Worm (Caenorhabditis elegans) whole organism, late embryonic: ENCODE measurements around the gene rsks-1.
A peak's percentile ranks its signal among the peaks of the same experiment; 100 is the strongest.

ENCODE experiments used
- T23F11.4 ChIP-seq: fragments of 200-800 bp; sonication (Bioruptor generic); optimal IDR thresholded peaks from 2 replicates; lab custom pipeline; 2018; ENCODE audit warnings: mild to moderate bottlenecking, missing genetic modification characterization, missing compliant biosample characterization
- Y22D7AL.16 ChIP-seq: sonication (generic microtip); optimal IDR thresholded peaks from 2 replicates; lab custom pipeline; 2016; ENCODE audit warnings: missing genetic modification characterization, missing compliant biosample characterization
- ahr-1 ChIP-seq: sonication (generic microtip); optimal IDR thresholded peaks from 2 replicates; lab custom pipeline; 2016; ENCODE audit warnings: missing genetic modification characterization, missing compliant biosample characterization
- ceh-22 ChIP-seq: sonication (generic microtip); optimal IDR thresholded peaks from 2 replicates; lab custom pipeline; 2017; ENCODE audit warnings: missing biosample characterization, missing genetic modification characterization
- ceh-24 ChIP-seq: sonication (generic microtip); optimal IDR thresholded peaks from 2 replicates; lab custom pipeline; 2016; ENCODE audit warnings: mild to moderate bottlenecking, missing genetic modification characterization, missing compliant biosample characterization
- ceh-31 ChIP-seq: sonication (generic microtip); optimal IDR thresholded peaks from 2 replicates; lab custom pipeline; 2016; ENCODE audit warnings: missing genetic modification characterization, missing compliant biosample characterization
- ceh-34 ChIP-seq: sonication (generic microtip); optimal IDR thresholded peaks from 2 replicates; lab custom pipeline; 2016; ENCODE audit warnings: mild to moderate bottlenecking, missing genetic modification characterization, missing compliant biosample characterization
- ceh-45 ChIP-seq: fragments of 200-800 bp; sonication (Bioruptor generic); IDR thresholded peaks from 2 replicates; pipeline ENCODE4 v1.3.6; 2022; ENCODE audit warnings: missing genetic modification reagents, missing genetic modification characterization, missing compliant biosample characterization
- ceh-48 ChIP-seq: sonication (generic microtip); optimal IDR thresholded peaks from 2 replicates; lab custom pipeline; 2016; ENCODE audit warnings: missing genetic modification characterization, inconsistent platforms, missing compliant biosample characterization
- ceh-6 ChIP-seq: fragments of 200-800 bp; sonication (Bioruptor generic); optimal IDR thresholded peaks from 2 replicates; lab custom pipeline; 2018; ENCODE audit warnings: mild to moderate bottlenecking, missing genetic modification characterization, missing compliant biosample characterization
- ceh-9 ChIP-seq: sonication (generic microtip); optimal IDR thresholded peaks from 2 replicates; lab custom pipeline; 2016; ENCODE audit warnings: mild to moderate bottlenecking, missing genetic modification characterization, inconsistent platforms, missing compliant biosample characterization
- dmd-4 ChIP-seq: sonication (generic microtip); optimal IDR thresholded peaks from 2 replicates; lab custom pipeline; 2016; ENCODE audit warnings: borderline replicate concordance, missing genetic modification characterization, missing compliant biosample characterization
- dve-1 ChIP-seq: sonication (generic microtip); optimal IDR thresholded peaks from 2 replicates; lab custom pipeline; 2017; ENCODE audit warnings: antibody characterized with exemption, mild to moderate bottlenecking, missing genetic modification characterization, missing compliant biosample characterization
- elt-2 ChIP-seq: sonication (generic microtip); optimal IDR thresholded peaks from 2 replicates; lab custom pipeline; 2016; ENCODE audit warnings: missing genetic modification reagents, missing genetic modification characterization, missing compliant biosample characterization
- elt-4 ChIP-seq: sonication (generic microtip); optimal IDR thresholded peaks from 2 replicates; lab custom pipeline; 2016; ENCODE audit warnings: missing genetic modification characterization, missing compliant biosample characterization
- fax-1 ChIP-seq: sonication (generic microtip); optimal IDR thresholded peaks from 2 replicates; lab custom pipeline; 2016; ENCODE audit warnings: missing genotype, missing genetic modification characterization, missing compliant biosample characterization
- fkh-10 ChIP-seq: fragments of 150-350 bp; optimal IDR thresholded peaks from 2 replicates; lab custom pipeline; 2014; ENCODE audit warnings: missing biosample characterization, missing genetic modification reagents, missing genetic modification characterization
- hlh-30 ChIP-seq: sonication (generic microtip); optimal IDR thresholded peaks from 2 replicates; lab custom pipeline; 2017; ENCODE audit warnings: antibody characterized with exemption, missing genetic modification characterization, missing compliant biosample characterization; ENCODE audit not compliant: insufficient read depth
- hlh-6 ChIP-seq: sonication (generic microtip); optimal IDR thresholded peaks from 2 replicates; lab custom pipeline; 2016; ENCODE audit warnings: missing genotype, missing genetic modification characterization, missing compliant biosample characterization
- hlh-8 ChIP-seq: sonication (generic microtip); optimal IDR thresholded peaks from 2 replicates; lab custom pipeline; 2016; ENCODE audit warnings: missing genotype, missing genetic modification characterization, missing compliant biosample characterization
- lim-6 ChIP-seq: sonication (generic microtip); optimal IDR thresholded peaks from 2 replicates; lab custom pipeline; 2016; ENCODE audit warnings: missing genetic modification characterization, missing compliant biosample characterization
- lin-11 ChIP-seq: fragments of 200-800 bp; sonication (Bioruptor generic); optimal IDR thresholded peaks from 2 replicates; lab custom pipeline; 2018; ENCODE audit warnings: mild to moderate bottlenecking, missing genetic modification characterization, missing compliant biosample characterization
- madf-2 ChIP-seq: sonication (generic microtip); optimal IDR thresholded peaks from 2 replicates; lab custom pipeline; 2017; ENCODE audit warnings: missing genetic modification characterization, missing compliant biosample characterization
- nfya-1 ChIP-seq: sonication (generic microtip); optimal IDR thresholded peaks from 2 replicates; lab custom pipeline; 2017; ENCODE audit warnings: missing genetic modification characterization, mild to moderate bottlenecking, missing compliant biosample characterization, antibody characterized with exemption, moderate library complexity
- nhr-11 ChIP-seq: fragments of 150-350 bp; optimal IDR thresholded peaks from 2 replicates; lab custom pipeline; 2014; ENCODE audit warnings: missing biosample characterization, missing genetic modification characterization
- nhr-232 ChIP-seq: sonication (generic microtip); optimal IDR thresholded peaks from 2 replicates; lab custom pipeline; 2016; ENCODE audit warnings: missing genetic modification characterization, missing compliant biosample characterization
- odd-2 ChIP-seq: sonication (generic microtip); optimal IDR thresholded peaks from 2 replicates; lab custom pipeline; 2017; ENCODE audit warnings: antibody characterized with exemption, mild to moderate bottlenecking, missing genetic modification characterization, missing compliant biosample characterization
- pat-9 ChIP-seq: fragments of 200-800 bp; sonication (Bioruptor generic); optimal IDR thresholded peaks from 2 replicates; lab custom pipeline; 2018; ENCODE audit warnings: mild to moderate bottlenecking, missing genetic modification characterization, moderate library complexity, missing compliant biosample characterization
- pha-2 ChIP-seq: sonication (generic microtip); optimal IDR thresholded peaks from 2 replicates; lab custom pipeline; 2017; ENCODE audit warnings: mild to moderate bottlenecking, missing genetic modification characterization, missing compliant biosample characterization
- pqm-1 ChIP-seq: sonication (generic microtip); optimal IDR thresholded peaks from 2 replicates; lab custom pipeline; 2016; ENCODE audit warnings: missing genetic modification characterization, missing compliant biosample characterization
- pros-1 ChIP-seq: fragments of 150-350 bp; optimal IDR thresholded peaks from 2 replicates; lab custom pipeline; 2014; ENCODE audit warnings: missing biosample characterization, missing genetic modification reagents, missing genetic modification characterization
- sdc-2 ChIP-seq: sonication (generic microtip); optimal IDR thresholded peaks from 2 replicates; lab custom pipeline; 2016; ENCODE audit warnings: missing genotype, missing genetic modification characterization, missing compliant biosample characterization
- sox-2 ChIP-seq: fragments of 200-800 bp; sonication (Bioruptor generic); IDR thresholded peaks from 2 replicates; pipeline ENCODE4 v1.3.6; 2022; ENCODE audit warnings: missing genetic modification reagents, missing genetic modification characterization, missing compliant biosample characterization
- sox-4 ChIP-seq: sonication (generic microtip); optimal IDR thresholded peaks from 2 replicates; lab custom pipeline; 2017; ENCODE audit warnings: mild to moderate bottlenecking, missing genetic modification characterization, inconsistent platforms, missing compliant biosample characterization
- syd-9 ChIP-seq: sonication (generic microtip); optimal IDR thresholded peaks from 2 replicates; lab custom pipeline; 2016; ENCODE audit warnings: mild to moderate bottlenecking, missing genetic modification characterization, moderate library complexity, missing compliant biosample characterization
- unc-3 ChIP-seq, 2 experiments: fragments of 200-800 bp in 1 of 2; sonication (Bioruptor generic) in 1 of 2; sonication (generic microtip) in 1 of 2; conservative IDR thresholded peaks in 1 of 2; optimal IDR thresholded peaks in 1 of 2; 2 replicates each; pipeline versions ENCODE4 v1.3.6 to Lab custom; 2016 to 2022; ENCODE audit warnings: missing compliant biosample characterization in 2 of 2, missing genetic modification characterization in 2 of 2, missing genetic modification reagents in 1 of 2
- unc-42 ChIP-seq: sonication (generic microtip); optimal IDR thresholded peaks from 2 replicates; lab custom pipeline; 2016; ENCODE audit warnings: missing genotype, missing genetic modification characterization, missing compliant biosample characterization
- unc-55 ChIP-seq: sonication (generic microtip); optimal IDR thresholded peaks from 2 replicates; lab custom pipeline; 2017; ENCODE audit warnings: missing biosample characterization, missing genetic modification reagents, missing genetic modification characterization
- zip-5 ChIP-seq: sonication (generic microtip); optimal IDR thresholded peaks from 2 replicates; lab custom pipeline; 2016; ENCODE audit warnings: missing genetic modification characterization, missing compliant biosample characterization

rsks-1 gene

DNA sequence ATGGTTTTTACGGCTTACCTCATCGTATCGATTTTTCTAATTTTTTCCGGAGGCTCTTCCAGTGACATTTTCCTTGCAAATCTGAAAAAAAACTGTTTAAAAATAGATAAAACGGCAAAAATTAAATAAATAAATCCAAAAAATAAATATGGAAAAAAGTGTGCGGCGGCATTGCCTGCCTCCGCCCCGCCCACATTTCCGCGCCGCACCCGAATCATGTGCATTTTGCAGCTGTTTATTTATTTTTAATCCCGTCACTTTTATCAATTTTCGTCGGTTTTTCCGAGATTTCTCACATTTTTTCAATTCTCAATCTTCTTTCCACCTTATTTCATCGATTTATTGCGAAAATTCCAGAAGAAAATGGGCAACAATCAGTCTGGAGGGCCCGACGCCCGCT, 8.1 kb upstream of the rsks-1 start, which contains the start of the genes Y47D3A.14 and aakb-2 (continued):
- TF ChIP-seq unc-3 (GFP tag; conservative IDR thresholded peaks at IDR 0.05; lab: Robert Waterston, UW) (no peak), unc-3 (tag; optimal IDR thresholded peaks at IDR 0.05; lab: Kevin White, UChicago) (peak; percentile 1)

DNA sequence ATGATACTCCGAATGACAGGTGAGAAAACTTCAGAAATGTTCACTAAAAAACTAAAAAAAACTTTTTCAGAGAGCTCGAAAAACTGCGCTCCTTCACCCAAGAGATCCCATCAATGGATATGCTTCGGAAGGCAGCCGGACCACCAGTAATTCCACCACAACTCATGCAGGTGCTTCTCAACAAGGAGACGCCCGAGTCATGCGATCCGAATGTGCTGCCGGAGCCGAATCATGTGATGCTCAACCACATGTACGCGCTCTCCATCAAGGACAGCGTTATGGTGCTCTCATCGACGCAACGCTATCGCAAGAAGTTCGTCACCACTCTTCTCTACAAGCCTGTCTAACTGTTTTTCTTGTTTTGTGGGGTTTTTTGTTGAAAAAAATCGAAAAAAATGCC, 7.2 kb upstream of the rsks-1 start:
- TF ChIP-seq hlh-30 (tag; lab: Kevin White, UChicago) (peak; percentile 21), lim-6 (tag; lab: Kevin White, UChicago) (no peak)

DNA sequence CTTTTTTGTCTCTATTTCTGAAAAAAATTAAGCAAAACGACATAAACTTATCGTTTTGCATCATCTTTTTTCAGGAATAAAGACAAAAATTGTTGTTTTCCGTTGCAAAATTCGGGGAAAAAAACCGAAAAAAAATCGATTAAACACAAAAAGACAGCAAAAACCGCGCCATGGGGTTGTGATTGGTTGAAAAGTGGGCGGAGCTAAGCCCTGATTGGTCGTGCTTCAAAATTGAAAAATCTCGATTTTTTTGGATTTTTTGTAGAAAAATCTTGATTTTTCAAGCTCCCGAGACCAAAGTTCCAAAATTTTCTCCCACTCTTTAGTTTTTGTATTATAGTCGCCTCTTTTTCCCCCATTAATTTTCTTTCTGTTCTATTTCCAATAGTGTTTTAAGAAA, 6.6 kb upstream of the rsks-1 start:
- TF ChIP-seq ceh-48 (tag; lab: Kevin White, UChicago) = no peak
- peak; percentile 82 for TF ChIP-seq nfya-1

DNA sequence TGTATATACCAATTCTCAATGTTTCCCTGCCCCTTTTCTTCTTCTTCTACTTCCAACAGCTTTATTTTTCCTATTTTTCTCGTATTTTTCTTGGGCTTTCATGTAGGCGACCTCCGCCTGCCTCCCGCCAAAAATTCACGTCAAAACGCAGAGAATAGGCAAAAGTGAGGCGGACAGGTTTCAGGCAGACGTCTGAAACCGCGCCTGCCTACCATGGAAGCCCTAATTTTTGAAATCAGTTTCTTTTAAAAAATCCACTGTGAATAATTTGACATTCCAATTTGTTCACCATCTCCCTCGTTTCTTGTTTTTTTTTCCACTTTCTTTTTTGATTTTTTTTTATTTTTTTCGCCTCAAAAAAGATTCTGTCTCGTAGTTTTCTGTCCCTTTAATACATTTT, 6.1 kb upstream of the rsks-1 start:
- TF ChIP-seq fkh-10 (GFP tag; lab: Kevin White, UChicago) (no peak), ceh-6 (GFP tag; lab: Kevin White, UChicago) (no peak), unc-3 (GFP tag; conservative IDR thresholded peaks at IDR 0.05; lab: Robert Waterston, UW) (no peak), unc-3 (tag; optimal IDR thresholded peaks at IDR 0.05; lab: Kevin White, UChicago) (no peak), elt-2 (tag; lab: Kevin White, UChicago) (no peak), madf-2 (tag; lab: Kevin White, UChicago) (no peak), Y22D7AL.16 (tag; lab: Kevin White, UChicago) (no peak), hlh-8 (tag; lab: Kevin White, UChicago) (no peak), hlh-6 (tag; lab: Kevin White, UChicago) (no peak), nfya-1 (no peak), unc-55 (no peak), ceh-22 (tag; lab: Kevin White, UChicago) (no peak)

DNA sequence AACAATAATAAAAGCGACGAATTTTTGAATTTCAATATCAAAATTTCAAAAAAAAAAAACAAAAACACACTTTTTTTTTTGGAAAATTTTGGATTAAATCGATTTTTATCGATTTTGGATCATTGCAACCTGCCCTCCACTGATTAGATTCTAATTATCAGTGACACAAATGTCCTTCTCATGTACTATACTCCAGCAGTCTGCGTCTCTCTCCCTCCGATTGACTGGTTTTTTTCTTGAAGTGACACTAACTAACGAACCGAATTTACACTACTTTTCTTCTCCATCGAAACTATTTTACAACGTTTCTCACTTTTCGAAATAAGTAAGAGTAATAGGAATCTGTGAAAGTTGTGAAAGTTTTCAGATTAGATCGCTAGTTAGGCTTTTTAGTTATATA, 4.1 kb upstream of the rsks-1 start:
- TF ChIP-seq elt-2 (tag; lab: Kevin White, UChicago) = peak; percentile 51
- TF ChIP-seq hlh-6 (tag; lab: Kevin White, UChicago) = no peak
- no peak for TF ChIP-seq sox-4
- no peak for TF ChIP-seq fax-1 (tag; lab: Kevin White, UChicago)
- TF ChIP-seq T23F11.4 (GFP tag; lab: Kevin White, UChicago) = no peak

DNA sequence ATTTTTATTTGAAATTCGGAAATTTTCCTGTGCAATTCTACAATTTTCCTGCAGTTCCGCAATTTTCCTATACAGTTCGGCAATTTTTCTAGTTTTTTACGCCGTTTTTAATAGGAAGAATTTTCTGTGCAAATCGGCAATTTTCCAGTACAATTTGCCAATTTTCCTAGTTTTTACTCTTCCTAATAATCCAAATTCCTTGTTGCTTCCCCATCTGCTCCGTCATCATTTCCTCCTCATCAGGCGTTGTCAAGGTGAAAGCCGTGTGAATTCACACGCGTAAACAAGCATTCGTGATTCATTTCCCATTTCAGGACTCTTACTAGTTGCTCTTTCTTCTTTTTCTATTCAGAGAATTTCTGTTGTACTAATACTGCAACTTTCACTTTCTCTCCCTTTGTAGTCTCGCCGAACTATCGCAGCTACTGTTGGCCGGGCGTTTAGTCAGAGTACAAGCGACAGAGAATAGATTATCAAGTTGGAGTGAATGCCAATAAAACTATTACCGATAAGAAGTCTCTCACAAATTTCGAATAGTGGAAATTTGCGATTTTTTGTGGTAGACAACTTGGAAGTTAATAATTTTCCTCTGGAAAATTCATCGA, 3.2 kb upstream of the rsks-1 start:
- TF ChIP-seq ceh-9 (tag; lab: Kevin White, UChicago) (no peak), odd-2 (tag; lab: Kevin White, UChicago) (no peak), pros-1 (tag; lab: Kevin White, UChicago) (no peak), dmd-4 (tag; lab: Kevin White, UChicago) (no peak), sdc-2 (no peak), ceh-45 (no peak), pat-9 (tag; lab: Kevin White, UChicago) (no peak), syd-9 (tag; lab: Kevin White, UChicago) (no peak), nhr-232 (tag; lab: Kevin White, UChicago) (no peak)

DNA sequence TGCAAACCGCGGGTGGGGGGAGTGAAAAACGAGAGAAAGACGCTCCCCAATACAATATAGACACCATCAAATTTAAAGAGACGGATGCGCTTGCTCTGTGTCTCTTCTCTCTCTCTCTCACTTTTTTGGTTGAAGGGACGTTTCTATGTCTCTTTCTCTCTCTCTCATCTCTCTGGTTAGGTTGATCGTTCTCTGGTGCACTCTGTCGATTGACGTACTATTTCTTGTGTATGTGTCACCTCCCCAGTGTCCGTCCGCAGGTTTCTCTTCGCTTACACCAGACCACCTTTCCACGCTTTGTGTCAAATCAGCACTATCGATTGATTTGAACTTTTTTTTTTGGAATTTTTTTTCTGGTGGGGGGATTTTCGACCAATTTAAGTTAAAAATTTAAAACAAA, 1.5 kb upstream of the rsks-1 start:
- TF ChIP-seq unc-3 (GFP tag; conservative IDR thresholded peaks at IDR 0.05; lab: Robert Waterston, UW) = no peak
- TF ChIP-seq unc-3 (tag; optimal IDR thresholded peaks at IDR 0.05; lab: Kevin White, UChicago) = no peak
- no peak for TF ChIP-seq zip-5
- TF ChIP-seq T23F11.4 (GFP tag; lab: Kevin White, UChicago) = no peak
- TF ChIP-seq pqm-1 (tag; lab: Kevin White, UChicago) = no peak
- peak; percentile 46 for TF ChIP-seq hlh-30 (tag; lab: Kevin White, UChicago)
- TF ChIP-seq pha-2 (tag; lab: Kevin White, UChicago) = no peak
- TF ChIP-seq pat-9 (tag; lab: Kevin White, UChicago) = no peak
- TF ChIP-seq unc-42 (tag; lab: Kevin White, UChicago) = peak; percentile 27
- TF ChIP-seq sdc-2 = no peak
- TF ChIP-seq ahr-1 (tag; lab: Kevin White, UChicago) = no peak
- TF ChIP-seq elt-4 (tag; lab: Kevin White, UChicago) = no peak
- TF ChIP-seq dve-1 (tag; lab: Kevin White, UChicago) = peak; percentile 61
- TF ChIP-seq nhr-11 (tag; lab: Kevin White, UChicago) = no peak
- no peak for TF ChIP-seq ceh-24 (tag; lab: Kevin White, UChicago)
- no peak for TF ChIP-seq sox-2 (GFP tag; lab: Robert Waterston, UW)
- no peak for TF ChIP-seq hlh-6 (tag; lab: Kevin White, UChicago)
- TF ChIP-seq ceh-34 (tag; lab: Kevin White, UChicago) = peak; percentile 37
- peak; percentile 76 for TF ChIP-seq ceh-31 (tag; lab: Kevin White, UChicago)
- TF ChIP-seq lin-11 = no peak
